Fruit fly (Drosophila melanogaster) whole organism, pupa: Measurements from ENCODE around the gene CG13049.

Experiments used
- CG14655 ChIP-seq: fragments of 200-800 bp; sonication (Bioruptor generic); optimal IDR thresholded peaks from 3 replicates; lab custom pipeline; 2017; ENCODE audit warnings: mild to moderate bottlenecking, missing biosample characterization, missing genetic modification reagents, missing genetic modification characterization
- Snoo ChIP-seq: fragments of 200-800 bp; sonication (Bioruptor generic); optimal IDR thresholded peaks from 3 replicates; lab custom pipeline; 2017; ENCODE audit warnings: missing biosample characterization, mild to moderate bottlenecking, missing genetic modification characterization, inconsistent platforms
- fd96Ca ChIP-seq: fragments of 200-800 bp; sonication (Bioruptor generic); IDR thresholded peaks from 3 replicates; pipeline ENCODE4 v1.3.6; 2022; ENCODE audit warnings: missing biosample characterization, missing genetic modification characterization
- rn ChIP-seq: fragments of 200-800 bp; sonication (Bioruptor generic); IDR thresholded peaks from 2 replicates; pipeline ENCODE4 v1.3.6; 2022; ENCODE audit warnings: missing biosample characterization, missing genetic modification characterization

DNA sequence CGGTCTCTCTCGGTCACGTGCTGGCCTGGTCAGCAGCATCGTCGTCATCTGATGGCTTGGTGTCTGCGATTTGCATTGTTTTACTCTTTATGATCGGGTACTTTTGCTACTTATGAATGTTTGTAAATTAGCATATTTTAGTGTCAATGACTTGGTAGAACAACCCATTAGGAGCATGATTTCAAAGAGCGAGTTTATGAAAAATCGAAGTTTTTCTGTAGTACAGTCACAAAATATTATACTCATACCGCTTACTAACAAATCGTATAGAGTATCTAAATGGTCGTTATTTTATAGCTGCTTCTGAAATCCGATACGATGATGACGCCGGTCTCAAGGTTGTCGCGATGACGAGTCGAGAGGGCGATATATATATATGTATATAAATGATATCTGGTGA lies 4.5 kb upstream of the CG13049 start:
- TF ChIP-seq CG14655 (GFP tag; lab: Kevin White, UChicago), result peak; percentile 27
- TF ChIP-seq Snoo (tag; lab: Kevin White, UChicago), result peak; percentile 7
- no peak for TF ChIP-seq fd96Ca (GFP tag; lab: Robert Waterston, UW)
- TF ChIP-seq rn (GFP tag; lab: Robert Waterston, UW), result no peak
